Worm (Caenorhabditis elegans): ENCODE data around the gene nhr-236.

nhr-236 gene

ce11 chrIV:2329540-2329939, at the start of gene nhr-236:
Gene nhr-236, minus strand, starts transcription at chrIV:2329640.
- TF ChIP-seq hpl-2 (GFP tag; optimal IDR thresholded peaks at IDR 0.05): no peak
- no peak for TF ChIP-seq efl-1 (optimal IDR thresholded peaks at IDR 0.05)
- TF ChIP-seq efl-1 (GFP tag; optimal IDR thresholded peaks at IDR 0.05 in 1 of 2): peak in 1 of 2 experiments; percentile 40

ce11 chrIV:2348862-2349321, 19.5 kb upstream of the nhr-236 start, which contains the start of the genes ppgn-1 and tftc-1:
Gene ppgn-1, minus strand, starts transcription at chrIV:2348912.
Gene tftc-1, plus strand, starts transcription at chrIV:2349271.
- TF ChIP-seq Y116A8C.19 (tag; optimal IDR thresholded peaks at IDR 0.05; ENCODE audit: borderline replicate concordance) (no peak), nhr-12 (tag; optimal IDR thresholded peaks at IDR 0.05) (no peak), vab-15 (tag; optimal IDR thresholded peaks at IDR 0.05) (no peak), ceh-82 (tag; optimal IDR thresholded peaks at IDR 0.05) (peak; percentile 13 to 88 (median 56)), pax-3 (tag; optimal IDR thresholded peaks at IDR 0.05) (no peak), nhr-77 (tag; optimal IDR thresholded peaks at IDR 0.05) (no peak), nhr-85 (tag) (peak; percentile 80), tlp-1 (tag; optimal IDR thresholded peaks at IDR 0.05) (no peak), nhr-11 (tag; optimal IDR thresholded peaks at IDR 0.05) (peak; percentile 4), unc-86 (tag; optimal IDR thresholded peaks at IDR 0.05) (peak; percentile 65), hlh-4 (tag; optimal IDR thresholded peaks at IDR 0.05) (no peak), unc-62 (GFP tag; optimal IDR thresholded peaks at IDR 0.05) (no peak), sup-37 (GFP tag; optimal IDR thresholded peaks at IDR 0.05) (no peak), C16A3.4 (tag; optimal IDR thresholded peaks at IDR 0.05) (peak; percentile 29), efl-3 (GFP tag; optimal IDR thresholded peaks at IDR 0.05) (no peak), tbx-2 (tag; optimal IDR thresholded peaks at IDR 0.05) (peak; percentile 79), nhr-237 (tag; optimal IDR thresholded peaks at IDR 0.05) (no peak), unc-98 (GFP tag; IDR thresholded peaks at IDR 0.05) (no peak), ceh-63 (GFP tag; optimal IDR thresholded peaks at IDR 0.05) (no peak), ama-1 (optimal IDR thresholded peaks at IDR 0.05) (no peak), ztf-11 (tag; optimal IDR thresholded peaks at IDR 0.05) (peak in 1 of 2 experiments; percentile 33), unc-30 (tag; optimal IDR thresholded peaks at IDR 0.05) (no peak), zip-4 (GFP tag; optimal IDR thresholded peaks at IDR 0.05) (no peak), fos-1 (tag; optimal IDR thresholded peaks at IDR 0.05) (peak; percentile 21), rnt-1 (tag; optimal IDR thresholded peaks at IDR 0.05) (no peak), dsc-1 (tag; optimal IDR thresholded peaks at IDR 0.05) (peak; percentile 78), lsy-2 (tag; optimal IDR thresholded peaks at IDR 0.05) (peak; percentile 77 to 85), ztf-4 (tag; optimal IDR thresholded peaks at IDR 0.05) (no peak), nhr-84 (tag; optimal IDR thresholded peaks at IDR 0.05) (no peak), ceh-90 (tag; optimal IDR thresholded peaks at IDR 0.05) (no peak), dpl-1 (GFP tag; optimal IDR thresholded peaks at IDR 0.05) (peak; percentile 40 to 72 (median 71)), egl-27 (tag; optimal IDR thresholded peaks at IDR 0.05) (no peak), ces-1 (GFP tag; optimal IDR thresholded peaks at IDR 0.05) (no peak), mep-1 (tag; optimal IDR thresholded peaks at IDR 0.05) (peak; percentile 92), aha-1 (tag; optimal IDR thresholded peaks at IDR 0.05) (no peak), pag-3 (tag; optimal IDR thresholded peaks at IDR 0.05; ENCODE audit: borderline replicate concordance, insufficient read depth) (no peak), hpl-2 (GFP tag; optimal IDR thresholded peaks at IDR 0.05) (no peak), mab-9 (GFP tag; IDR thresholded peaks at IDR 0.05) (no peak), jun-1 (tag; optimal IDR thresholded peaks at IDR 0.05) (no peak), mef-2 (tag; optimal IDR thresholded peaks at IDR 0.05) (no peak), sptf-1 (tag; optimal IDR thresholded peaks at IDR 0.05) (no peak), C34B4.2 (tag; optimal IDR thresholded peaks at IDR 0.05) (no peak), fkh-10 (GFP tag; optimal IDR thresholded peaks at IDR 0.05) (no peak), nhr-71 (tag; optimal IDR thresholded peaks at IDR 0.05) (no peak), sox-4 (tag; optimal IDR thresholded peaks at IDR 0.05) (peak; percentile 58), xbp-1 (tag; optimal IDR thresholded peaks at IDR 0.05) (peak; percentile 76), nhr-20 (tag; optimal IDR thresholded peaks at IDR 0.05) (no peak), mdl-1 (tag; optimal IDR thresholded peaks at IDR 0.05) (no peak), fkh-4 (tag; optimal IDR thresholded peaks at IDR 0.05; ENCODE audit: borderline replicate concordance) (peak; percentile 1), skn-1 (tag; optimal IDR thresholded peaks at IDR 0.05) (peak; percentile 67)
